Worm (Caenorhabditis elegans): ENCODE data around the gene F59B10.2.

F59B10.2 gene

ce11 chrII:10504729-10505128 is 4.9 kb downstream of the F59B10.2 start:
- TF ChIP-seq pha-4 (tag; optimal IDR thresholded peaks at IDR 0.05) (no peak), drap-1 (GFP tag; optimal IDR thresholded peaks at IDR 0.05) (no peak), mab-5 (tag; optimal IDR thresholded peaks at IDR 0.05) (no peak), zip-8 (tag; optimal IDR thresholded peaks at IDR 0.05) (no peak), cnd-1 (tag; optimal IDR thresholded peaks at IDR 0.05) (peak; percentile 23), ceh-43 (GFP tag; optimal IDR thresholded peaks at IDR 0.05) (no peak), mep-1 (tag; optimal IDR thresholded peaks at IDR 0.05) (peak; percentile 17), nhr-2 (tag; optimal IDR thresholded peaks at IDR 0.05) (peak; percentile 83), ces-1 (GFP tag; optimal IDR thresholded peaks at IDR 0.05) (no peak), hlh-1 (tag; optimal IDR thresholded peaks at IDR 0.05) (no peak), elt-1 (tag; optimal IDR thresholded peaks at IDR 0.05; ENCODE audit: borderline replicate concordance, insufficient read depth) (no peak)

DNA sequence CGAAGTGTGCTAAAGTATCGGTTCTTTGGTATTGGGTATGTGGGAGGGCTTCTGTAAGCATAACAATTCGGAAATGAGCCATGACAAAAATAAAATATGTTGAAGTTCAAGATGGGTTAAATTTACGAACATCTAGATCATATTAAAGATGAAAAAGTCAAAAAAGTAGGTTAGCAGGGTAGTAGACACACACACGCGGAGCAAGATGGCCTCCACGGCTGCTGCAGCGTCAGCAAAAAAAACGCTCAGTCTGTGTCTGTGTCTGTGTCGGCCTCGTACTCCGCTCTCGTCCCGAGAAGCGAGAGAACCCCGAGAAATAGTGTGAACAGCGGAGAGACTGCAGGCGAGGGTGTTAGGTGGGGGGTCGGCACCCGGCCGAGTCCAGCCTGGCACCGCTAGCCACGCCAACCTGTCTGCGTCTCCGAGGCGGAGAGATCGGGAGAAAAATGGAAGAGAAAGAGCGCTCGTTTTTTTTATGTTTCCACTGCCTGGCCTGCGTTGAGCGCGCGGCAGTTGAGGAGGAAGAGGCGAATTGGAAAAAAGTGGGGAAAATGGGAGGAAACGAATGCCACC is 7.1 kb downstream of the F59B10.2 start, which contains the start of gene myrf-1:
TSS of gene myrf-1 (minus strand) at position 51 of the 573 bp plus-strand sequence.
- TF ChIP-seq mep-1 (tag; optimal IDR thresholded peaks at IDR 0.05) (peak; percentile 81), zip-8 (tag; optimal IDR thresholded peaks at IDR 0.05) (no peak), nhr-2 (tag; optimal IDR thresholded peaks at IDR 0.05) (peak; percentile 46), flh-1 (GFP tag; optimal IDR thresholded peaks at IDR 0.05) (no peak), mls-2 (tag; optimal IDR thresholded peaks at IDR 0.05) (peak; percentile 68), unc-62 (GFP tag; optimal IDR thresholded peaks at IDR 0.05) (peak; percentile 39), drap-1 (GFP tag; optimal IDR thresholded peaks at IDR 0.05) (peak; percentile 65), ham-2 (GFP tag; optimal IDR thresholded peaks at IDR 0.05) (peak; percentile 94), nhr-76 (tag; optimal IDR thresholded peaks at IDR 0.05) (no peak), M03D4.4 (tag; optimal IDR thresholded peaks at IDR 0.05) (peak; percentile 48), mab-5 (tag; optimal IDR thresholded peaks at IDR 0.05) (no peak), nhr-28 (tag; optimal IDR thresholded peaks at IDR 0.05) (no peak), nhr-237 (tag; optimal IDR thresholded peaks at IDR 0.05) (no peak), elt-3 (tag; optimal IDR thresholded peaks at IDR 0.05) (no peak), tbx-8 (GFP tag; optimal IDR thresholded peaks at IDR 0.05) (no peak), ces-1 (GFP tag; optimal IDR thresholded peaks at IDR 0.05) (peak; percentile 58), snpc-4 (tag; optimal IDR thresholded peaks at IDR 0.05) (no peak), pha-4 (tag; optimal IDR thresholded peaks at IDR 0.05) (peak; percentile 44), ztf-11 (tag; optimal IDR thresholded peaks at IDR 0.05) (peak; percentile 76), blmp-1 (tag; optimal IDR thresholded peaks at IDR 0.05) (no peak), elt-1 (tag; optimal IDR thresholded peaks at IDR 0.05; ENCODE audit: borderline replicate concordance, insufficient read depth) (no peak), lin-32 (GFP tag; optimal IDR thresholded peaks at IDR 0.05) (no peak), hlh-1 (tag; optimal IDR thresholded peaks at IDR 0.05) (peak; percentile 33), unc-39 (tag; optimal IDR thresholded peaks at IDR 0.05) (no peak), nhr-12 (tag; optimal IDR thresholded peaks at IDR 0.05) (no peak), bed-3 (GFP tag; optimal IDR thresholded peaks at IDR 0.05) (no peak), lsy-2 (tag; optimal IDR thresholded peaks at IDR 0.05) (peak; percentile 33), sptf-1 (tag; optimal IDR thresholded peaks at IDR 0.05) (peak; percentile 74), ceh-39 (tag; optimal IDR thresholded peaks at IDR 0.05) (no peak), unc-120 (tag; optimal IDR thresholded peaks at IDR 0.05; ENCODE audit: poor library complexity, severe bottlenecking) (peak; percentile 73), lin-13 (tag; optimal IDR thresholded peaks at IDR 0.05) (no peak), sem-2 (GFP tag; optimal IDR thresholded peaks at IDR 0.05) (no peak), cnd-1 (tag; optimal IDR thresholded peaks at IDR 0.05) (peak; percentile 61), ceh-43 (GFP tag; optimal IDR thresholded peaks at IDR 0.05) (no peak), ceh-83 (GFP tag; optimal IDR thresholded peaks at IDR 0.05) (no peak)

DNA sequence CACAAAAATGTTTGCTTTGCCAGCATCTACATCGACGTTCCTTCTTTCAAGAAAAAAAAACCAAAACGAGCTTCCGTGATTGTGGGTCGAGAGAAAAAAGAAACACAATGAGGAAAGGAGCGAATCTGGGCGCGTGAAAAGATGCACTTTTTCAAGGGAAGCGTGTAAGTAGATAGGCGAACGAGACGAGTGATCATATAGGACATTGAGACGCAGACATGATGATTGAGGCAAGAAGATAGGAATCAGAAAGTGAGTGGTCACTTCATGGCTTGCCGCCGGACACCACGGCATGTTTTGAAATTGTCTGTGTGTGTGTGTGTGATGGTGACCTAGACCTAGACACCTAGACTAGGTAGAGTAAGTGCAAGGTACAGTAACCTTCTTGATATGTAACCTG is 8.1 kb downstream of the F59B10.2 start:
- TF ChIP-seq ceh-39 (tag; optimal IDR thresholded peaks at IDR 0.05), result no peak
- TF ChIP-seq lsy-2 (tag; optimal IDR thresholded peaks at IDR 0.05), result no peak
- TF ChIP-seq snpc-4 (tag; optimal IDR thresholded peaks at IDR 0.05), result no peak
- TF ChIP-seq unc-62 (GFP tag; optimal IDR thresholded peaks at IDR 0.05), result peak; percentile 57
- TF ChIP-seq zip-8 (tag; optimal IDR thresholded peaks at IDR 0.05), result no peak
- TF ChIP-seq hlh-1 (tag; optimal IDR thresholded peaks at IDR 0.05), result no peak
- TF ChIP-seq mls-2 (tag; optimal IDR thresholded peaks at IDR 0.05), result no peak
- TF ChIP-seq elt-1 (tag; optimal IDR thresholded peaks at IDR 0.05; ENCODE audit: borderline replicate concordance, insufficient read depth), result peak; percentile 65
- TF ChIP-seq ham-2 (GFP tag; optimal IDR thresholded peaks at IDR 0.05), result peak; percentile 27
- TF ChIP-seq cnd-1 (tag; optimal IDR thresholded peaks at IDR 0.05), result no peak
- TF ChIP-seq blmp-1 (tag; optimal IDR thresholded peaks at IDR 0.05), result peak; percentile 3
- TF ChIP-seq ces-1 (GFP tag; optimal IDR thresholded peaks at IDR 0.05), result peak; percentile 37

All from whole organism, mixed stage, embryonic.